Worm (Caenorhabditis elegans) whole organism, L4 larva: ENCODE measurements around the gene lido-15.

Experiments used
- daf-19 ChIP-seq: fragments of 200-800 bp; sonication (Bioruptor generic); conservative IDR thresholded peaks from 2 replicates; pipeline ENCODE4 v1.3.6; 2022; ENCODE audit warnings: missing genetic modification characterization, missing compliant biosample characterization
- fos-1 ChIP-seq: fragments of 150-350 bp; optimal IDR thresholded peaks from 2 replicates; lab custom pipeline; 2014; ENCODE audit warnings: missing biosample characterization, missing genetic modification characterization
- lsy-2 ChIP-seq, 2 experiments: fragments of 150-350 bp in 1 of 2; sonication (generic microtip) in 1 of 2; optimal IDR thresholded peaks; 2 replicates each; lab custom pipeline; 2014 to 2017; ENCODE audit warnings: missing biosample characterization in 2 of 2, missing genetic modification characterization in 2 of 2
- mep-1 ChIP-seq: fragments of 150-350 bp; sonication (generic microtip); optimal IDR thresholded peaks from 3 replicates; lab custom pipeline; 2014; ENCODE audit warnings: missing biosample characterization, missing genetic modification characterization
- mxl-2 ChIP-seq: fragments of 200-800 bp; sonication (Bioruptor generic); conservative IDR thresholded peaks from 2 replicates; pipeline ENCODE4 v1.3.6; 2022; ENCODE audit warnings: missing genetic modification reagents, missing genetic modification characterization, missing compliant biosample characterization
- nhr-11 ChIP-seq: fragments of 150-350 bp; optimal IDR thresholded peaks from 2 replicates; lab custom pipeline; 2014; ENCODE audit warnings: missing biosample characterization, missing genetic modification characterization
- nhr-48 ChIP-seq: sonication (generic microtip); optimal IDR thresholded peaks from 2 replicates; lab custom pipeline; 2016; ENCODE audit warnings: mild to moderate bottlenecking, missing genetic modification characterization, missing compliant biosample characterization
- skn-1 ChIP-seq: fragments of 150-350 bp; optimal IDR thresholded peaks from 2 replicates; lab custom pipeline; 2014; ENCODE audit warnings: missing biosample characterization, missing genetic modification characterization
- snpc-4 ChIP-seq: fragments of 150-350 bp; optimal IDR thresholded peaks from 2 replicates; lab custom pipeline; 2014; ENCODE audit warnings: missing biosample characterization, missing genetic modification characterization
- unc-39 ChIP-seq: sonication (generic microtip); optimal IDR thresholded peaks from 2 replicates; lab custom pipeline; 2017; ENCODE audit warnings: missing biosample characterization, missing genetic modification characterization
- unc-62 ChIP-seq, 3 experiments: fragments of 150-350 bp in 1 of 3; sonication (generic microtip); optimal IDR thresholded peaks in 2 of 3; peaks in 1 of 3; 1 replicate in 1 of 3; 2 replicates in 2 of 3; lab custom pipeline; 2014 to 2017; ENCODE audit warnings: missing biosample characterization in 3 of 3, missing genetic modification characterization in 3 of 3, missing genetic modification reagents in 3 of 3, missing genotype in 1 of 3

DNA sequence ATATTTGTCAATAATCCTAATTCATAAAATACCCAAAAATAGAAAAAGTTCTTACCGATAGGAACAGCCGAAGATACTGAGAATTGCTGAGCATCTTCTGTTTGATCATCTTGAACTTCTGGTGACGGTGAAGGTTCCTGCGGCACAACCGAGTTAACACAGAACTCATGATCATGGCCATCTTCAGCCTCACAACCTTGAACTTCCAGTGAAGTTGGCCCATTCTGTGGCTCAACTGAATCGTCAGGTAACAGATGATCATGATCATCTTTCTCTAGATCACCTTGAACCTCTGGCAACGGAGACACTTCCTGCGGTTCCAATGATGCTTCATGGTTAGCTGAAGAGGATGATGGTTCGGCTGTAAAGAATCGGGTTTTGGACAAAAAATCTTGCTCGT, 40.4 kb upstream of the lido-15 start:
- TF ChIP-seq mxl-2 (GFP tag; lab: Robert Waterston, UW) (no peak), nhr-48 (no peak), lsy-2 (tag; optimal IDR thresholded peaks at IDR 0.05; lab: Kevin White, UChicago) (no peak), skn-1 (tag; lab: Kevin White, UChicago) (no peak), snpc-4 (no peak), unc-39 (tag; lab: Kevin White, UChicago) (no peak), unc-62 (GFP tag; optimal IDR thresholded peaks at IDR 0.05 in 1 of 2; lab: Kevin White, UChicago) (peak in 1 of 2 experiments; percentile 94), unc-62 (tag; optimal IDR thresholded peaks at IDR 0.05; lab: Kevin White, UChicago) (no peak), nhr-11 (no peak), fos-1 (tag; lab: Kevin White, UChicago) (no peak), daf-19 (GFP tag; lab: Robert Waterston, UW) (no peak), mep-1 (tag; lab: Kevin White, UChicago) (no peak)
